Worm (Caenorhabditis elegans): ENCODE data around the gene F58F6.6.

- TF ChIP-seq tbx-2 (tag; optimal IDR thresholded peaks at IDR 0.05) (no peak), nfya-1 (tag; optimal IDR thresholded peaks at IDR 0.05; ENCODE audit: insufficient read depth) (no peak), nhr-23 (tag; optimal IDR thresholded peaks at IDR 0.05) (no peak), lin-39 (tag; optimal IDR thresholded peaks at IDR 0.05) (no peak), unc-39 (tag; optimal IDR thresholded peaks at IDR 0.05) (no peak), nhr-28 (tag; optimal IDR thresholded peaks at IDR 0.05) (no peak), mml-1 (tag; optimal IDR thresholded peaks at IDR 0.05) (no peak), ztf-11 (tag; optimal IDR thresholded peaks at IDR 0.05) (no peak), eor-1 (tag; optimal IDR thresholded peaks at IDR 0.05) (no peak), fkh-10 (GFP tag; optimal IDR thresholded peaks at IDR 0.05) (no peak), ztf-4 (tag; optimal IDR thresholded peaks at IDR 0.05) (no peak), elt-1 (tag; optimal IDR thresholded peaks at IDR 0.05) (no peak)
Observed at ce11 chrIV:1359125-1359524, 18.2 kb downstream of the F58F6.6 start, which contains the start of gene col-105.
